Worm (Caenorhabditis elegans) whole organism, young adult: Measurements from ENCODE around the gene aex-3.

Source experiments
- F23B12.7 ChIP-seq: sonication (generic microtip); optimal IDR thresholded peaks from 2 replicates; lab custom pipeline; 2017; ENCODE audit warnings: missing genetic modification characterization, mild to moderate bottlenecking, missing compliant biosample characterization, antibody characterized with exemption, moderate library complexity; ENCODE audit not compliant: insufficient read depth
- Y95B8A.8 ChIP-seq: fragments of 200-800 bp; sonication (Bioruptor generic); IDR thresholded peaks from 2 replicates; pipeline ENCODE4 v1.3.6; 2022; ENCODE audit warnings: missing genetic modification reagents, missing genetic modification characterization, missing compliant biosample characterization
- ama-1 ChIP-seq, 3 experiments: fragments of 150-350 bp in 1 of 3; sonication (generic microtip) in 2 of 3; optimal IDR thresholded peaks; 2 replicates each; lab custom pipeline; 2014 to 2018; ENCODE audit warnings: missing biosample characterization in 2 of 3, missing genetic modification characterization in 2 of 3, missing genetic modification reagents in 2 of 3
- die-1 ChIP-seq: sonication (generic microtip); optimal IDR thresholded peaks from 2 replicates; lab custom pipeline; 2016; ENCODE audit warnings: missing genotype, mild to moderate bottlenecking, missing genetic modification characterization, missing compliant biosample characterization
- lin-26 ChIP-seq: fragments of 200-800 bp; sonication (Bioruptor generic); IDR thresholded peaks from 2 replicates; pipeline ENCODE4 v1.3.6; 2022; ENCODE audit warnings: missing genetic modification reagents, missing genetic modification characterization, missing compliant biosample characterization
- nhr-90 ChIP-seq: sonication (generic microtip); optimal IDR thresholded peaks from 2 replicates; lab custom pipeline; 2016; ENCODE audit warnings: missing genotype, mild to moderate bottlenecking, missing genetic modification characterization, missing compliant biosample characterization
- pha-4 ChIP-seq: fragments of 150-350 bp; sonication (generic microtip); optimal IDR thresholded peaks from 2 replicates; lab custom pipeline; 2014; ENCODE audit warnings: missing biosample characterization, missing genetic modification reagents, missing genetic modification characterization
- repo-1 ChIP-seq: sonication (generic microtip); optimal IDR thresholded peaks from 2 replicates; lab custom pipeline; 2017; ENCODE audit warnings: mild to moderate bottlenecking, missing genetic modification characterization, missing compliant biosample characterization
- rpc-1 ChIP-seq, 2 experiments: fragments of 150-350 bp in 1 of 2; sonication (generic microtip) in 1 of 2; optimal IDR thresholded peaks; 2 replicates each; lab custom pipeline; 2014 to 2018; ENCODE audit warnings: missing biosample characterization in 1 of 2, missing genetic modification characterization in 1 of 2, missing genetic modification reagents in 1 of 2, missing genotype in 1 of 2
- snpc-4 ChIP-seq, 5 experiments: fragments of 150-350 bp in 1 of 5; sonication (generic microtip) in 4 of 5; optimal IDR thresholded peaks; 2 replicates each; lab custom pipeline; 2014 to 2018; ENCODE audit warnings: missing genetic modification characterization in 5 of 5, missing biosample characterization in 3 of 5, antibody characterized with exemption in 2 of 5, mild to moderate bottlenecking in 2 of 5, missing compliant biosample characterization in 2 of 5, missing genotype in 2 of 5, moderate library complexity in 2 of 5, missing genetic modification reagents in 1 of 5
- unc-130 ChIP-seq: sonication (generic microtip); optimal IDR thresholded peaks from 2 replicates; lab custom pipeline; 2016; ENCODE audit warnings: missing genetic modification reagents, missing genetic modification characterization, missing compliant biosample characterization
- ztf-25 ChIP-seq: fragments of 200-800 bp; sonication (Bioruptor generic); IDR thresholded peaks from 2 replicates; pipeline ENCODE4 v1.3.6; 2022; ENCODE audit warnings: missing genetic modification reagents, missing genetic modification characterization, missing compliant biosample characterization
- ztf-26 ChIP-seq: sonication (generic microtip); optimal IDR thresholded peaks from 2 replicates; lab custom pipeline; 2017; ENCODE audit warnings: missing genetic modification characterization, missing compliant biosample characterization

ce11 chrX:790593-790992 is 31.1 kb upstream of the aex-3 start:
- TF ChIP-seq unc-130 (GFP tag; lab: Kevin White, UChicago) (no peak), F23B12.7 (tag; lab: Kevin White, UChicago) (no peak), die-1 (tag; lab: Kevin White, UChicago) (no peak), rpc-1 (optimal IDR thresholded peaks at IDR 0.05; lab: Kevin White, UChicago) (no peak), rpc-1 (tag; optimal IDR thresholded peaks at IDR 0.05; lab: Kevin White, UChicago) (no peak), pha-4 (no peak), ztf-25 (no peak), snpc-4 (GFP tag; optimal IDR thresholded peaks at IDR 0.05; lab: Kevin White, UChicago) (no peak), snpc-4 (tag; optimal IDR thresholded peaks at IDR 0.05; lab: Kevin White, UChicago) (no peak), repo-1 (tag; lab: Kevin White, UChicago) (no peak), lin-26 (GFP tag; lab: Robert Waterston, UW) (no peak), ama-1 (optimal IDR thresholded peaks at IDR 0.05; lab: Kevin White, UChicago) (no peak), ama-1 (GFP tag; optimal IDR thresholded peaks at IDR 0.05; lab: Kevin White, UChicago) (no peak), Y95B8A.8 (GFP tag; lab: Robert Waterston, UW) (no peak), nhr-90 (no peak), ztf-26 (no peak)
